Fruit fly (Drosophila melanogaster) whole organism, pupa: ENCODE results near the gene fipi.

Experiments
- CG10348 ChIP-seq: fragments of 200-800 bp; sonication (Bioruptor generic); IDR thresholded peaks from 2 replicates; pipeline ENCODE4 v1.3.6; 2022; ENCODE audit warnings: missing biosample characterization, missing genetic modification characterization
- CG12605 ChIP-seq: fragments of 200-800 bp; sonication (Bioruptor generic); IDR thresholded peaks from 2 replicates; pipeline ENCODE4 v1.3.6; 2022; ENCODE audit warnings: missing biosample characterization, missing genetic modification characterization
- CG13204 ChIP-seq: fragments of 200-800 bp; sonication (Bioruptor generic); optimal IDR thresholded peaks from 2 replicates; lab custom pipeline; 2018; ENCODE audit warnings: missing biosample characterization, mild to moderate bottlenecking, missing genetic modification characterization, moderate library complexity
- CG14655 ChIP-seq: fragments of 200-800 bp; sonication (Bioruptor generic); optimal IDR thresholded peaks from 3 replicates; lab custom pipeline; 2017; ENCODE audit warnings: mild to moderate bottlenecking, missing biosample characterization, missing genetic modification reagents, missing genetic modification characterization
- CG15710 ChIP-seq: fragments of 200-800 bp; sonication (Bioruptor generic); optimal IDR thresholded peaks from 2 replicates; lab custom pipeline; 2018; ENCODE audit warnings: missing biosample characterization, mild to moderate bottlenecking, missing genetic modification characterization, moderate library complexity
- CG17806 ChIP-seq: fragments of 200-800 bp; sonication (Bioruptor generic); optimal IDR thresholded peaks from 2 replicates; lab custom pipeline; 2018; ENCODE audit warnings: missing biosample characterization, mild to moderate bottlenecking, missing genetic modification characterization, moderate library complexity
- CG32121 ChIP-seq: fragments of 200-800 bp; sonication (Bioruptor generic); IDR thresholded peaks from 2 replicates; pipeline ENCODE4 v1.3.6; 2022; ENCODE audit warnings: missing biosample characterization, missing genetic modification characterization
- CG34367 ChIP-seq: fragments of 200-800 bp; sonication (Bioruptor generic); optimal IDR thresholded peaks from 2 replicates; lab custom pipeline; 2018; ENCODE audit warnings: missing biosample characterization, mild to moderate bottlenecking, missing genetic modification characterization
- CG4496 ChIP-seq: fragments of 200-800 bp; sonication (Bioruptor generic); IDR thresholded peaks from 3 replicates; pipeline ENCODE4 v1.3.6; 2022; ENCODE audit warnings: missing biosample characterization, missing genetic modification characterization
- CG8159 ChIP-seq: fragments of 200-800 bp; sonication (Bioruptor generic); optimal IDR thresholded peaks from 3 replicates; lab custom pipeline; 2018; ENCODE audit warnings: missing biosample characterization, mild to moderate bottlenecking, missing genetic modification characterization, moderate library complexity
- CG8301 ChIP-seq: fragments of 200-800 bp; sonication (Bioruptor generic); optimal IDR thresholded peaks from 2 replicates; lab custom pipeline; 2018; ENCODE audit warnings: missing biosample characterization, mild to moderate bottlenecking, missing genetic modification characterization
- CG9948 ChIP-seq: fragments of 200-800 bp; sonication (Bioruptor generic); optimal IDR thresholded peaks from 2 replicates; lab custom pipeline; 2018; ENCODE audit warnings: missing biosample characterization, mild to moderate bottlenecking, missing genetic modification characterization, moderate library complexity
- D1 ChIP-seq: fragments of 200-800 bp; sonication (Bioruptor generic); optimal IDR thresholded peaks from 2 replicates; lab custom pipeline; 2018; ENCODE audit warnings: missing biosample characterization, mild to moderate bottlenecking, missing genetic modification characterization, moderate library complexity
- EcR ChIP-seq: fragments of 200-800 bp; sonication (Bioruptor generic); optimal IDR thresholded peaks from 3 replicates; lab custom pipeline; 2019; ENCODE audit warnings: missing biosample characterization, missing genetic modification characterization, mild to moderate bottlenecking, moderate library complexity, missing genetic modification reagents
- Ets98B ChIP-seq: fragments of 200-800 bp; sonication (Bioruptor generic); IDR thresholded peaks from 2 replicates; pipeline ENCODE4 v1.3.6; 2022; ENCODE audit warnings: missing biosample characterization, missing genetic modification characterization
- Pif1A ChIP-seq: fragments of 200-800 bp; sonication (Bioruptor generic); optimal IDR thresholded peaks from 3 replicates; lab custom pipeline; 2016; ENCODE audit warnings: missing biosample characterization, missing genetic modification characterization
- Pif1B ChIP-seq: fragments of 200-800 bp; sonication (Bioruptor generic); optimal IDR thresholded peaks from 3 replicates; lab custom pipeline; 2016; ENCODE audit warnings: missing biosample characterization, missing genetic modification characterization
- Snoo ChIP-seq: fragments of 200-800 bp; sonication (Bioruptor generic); optimal IDR thresholded peaks from 3 replicates; lab custom pipeline; 2017; ENCODE audit warnings: missing biosample characterization, mild to moderate bottlenecking, missing genetic modification characterization, inconsistent platforms
- fd96Ca ChIP-seq: fragments of 200-800 bp; sonication (Bioruptor generic); IDR thresholded peaks from 3 replicates; pipeline ENCODE4 v1.3.6; 2022; ENCODE audit warnings: missing biosample characterization, missing genetic modification characterization
- gl ChIP-seq: fragments of 200-800 bp; sonication (Bioruptor generic); optimal IDR thresholded peaks from 2 replicates; lab custom pipeline; 2018; ENCODE audit warnings: missing biosample characterization, mild to moderate bottlenecking, missing genetic modification characterization
- rn ChIP-seq: fragments of 200-800 bp; sonication (Bioruptor generic); IDR thresholded peaks from 2 replicates; pipeline ENCODE4 v1.3.6; 2022; ENCODE audit warnings: missing biosample characterization, missing genetic modification characterization

Gene fipi

dm6 chr2L:4820448-4821318 is 26.8 kb upstream of the fipi start:
- no peak for TF ChIP-seq CG32121 (GFP tag; lab: Robert Waterston, UW)
- peak; percentile 54 for TF ChIP-seq CG8301 (tag; lab: Kevin White, UChicago)
- peak; percentile 78 for TF ChIP-seq CG34367
- peak; percentile 74 for TF ChIP-seq Snoo
- no peak for TF ChIP-seq D1
- peak; percentile 80 for TF ChIP-seq CG14655 (GFP tag; lab: Kevin White, UChicago)
- peak; percentile 47 for TF ChIP-seq CG13204 (GFP tag; lab: Kevin White, UChicago)
- no peak for TF ChIP-seq CG10348 (GFP tag; lab: Robert Waterston, UW)
- TF ChIP-seq fd96Ca (GFP tag; lab: Robert Waterston, UW) = peak; percentile 40; the same call in 1 of the 3 replicates
- peak; percentile 77 for TF ChIP-seq CG9948 (tag; lab: Kevin White, UChicago)
- TF ChIP-seq Pif1A (GFP tag; lab: Kevin White, UChicago) = peak; percentile 70
- TF ChIP-seq Pif1B (GFP tag; lab: Kevin White, UChicago) = peak; percentile 72
- no peak; the same call in 1 of the 2 replicates for TF ChIP-seq CG12605 (GFP tag; lab: Robert Waterston, UW)
- peak; percentile 42; the same call in 2 of the 3 replicates for TF ChIP-seq CG4496 (GFP tag; lab: Robert Waterston, UW)
- peak; percentile 80 for TF ChIP-seq CG15710 (tag; lab: Kevin White, UChicago)
- 0 out of 2 replicates have a peak, but pooled peaks have one; percentile 12 for TF ChIP-seq rn
- TF ChIP-seq gl (tag; lab: Kevin White, UChicago) = peak; percentile 54
- TF ChIP-seq EcR (GFP tag; lab: Kevin White, UChicago) = no peak
- no peak for TF ChIP-seq CG8159
- TF ChIP-seq CG17806 (tag; lab: Kevin White, UChicago) = peak; percentile 73
- TF ChIP-seq Ets98B (GFP tag; lab: Robert Waterston, UW) = no peak

dm6 chr2L:4819995-4820394 is 26.2 kb upstream of the fipi start:
- TF ChIP-seq CG32121 (GFP tag; lab: Robert Waterston, UW) (no peak), CG4496 (GFP tag; lab: Robert Waterston, UW) (peak; percentile 73), fd96Ca (GFP tag; lab: Robert Waterston, UW) (peak; percentile 53; the same call in 1 of the 3 replicates), CG9948 (tag; lab: Kevin White, UChicago) (peak; percentile 4), Ets98B (GFP tag; lab: Robert Waterston, UW) (peak; percentile 10; the same call in 1 of the 2 replicates), CG8301 (tag; lab: Kevin White, UChicago) (no peak), CG17806 (tag; lab: Kevin White, UChicago) (peak; percentile 1)

- TF ChIP-seq fd96Ca (GFP tag; lab: Robert Waterston, UW) (no peak), D1 (no peak), Pif1A (GFP tag; lab: Kevin White, UChicago) (no peak), Pif1B (GFP tag; lab: Kevin White, UChicago) (no peak), CG14655 (GFP tag; lab: Kevin White, UChicago) (no peak), CG8301 (tag; lab: Kevin White, UChicago) (no peak), CG15710 (tag; lab: Kevin White, UChicago) (no peak), CG9948 (tag; lab: Kevin White, UChicago) (no peak), gl (tag; lab: Kevin White, UChicago) (no peak)
These were observed 24.2 kb upstream of the fipi start, which contains the start of gene CG3225 for dm6 chr2L:4818056-4818455. Gene CG3225, minus strand, starts transcription at chr2L:4818245.

- TF ChIP-seq fd96Ca (GFP tag; lab: Robert Waterston, UW) = 0 out of 3 replicates have a peak, but pooled peaks have one; percentile 9
- TF ChIP-seq D1 = no peak
These were observed 19.1 kb upstream of the fipi start for dm6 chr2L:4813023-4813339.

dm6 chr2L:4812261-4813022 is 18.6 kb upstream of the fipi start, which contains the start of gene CG15629:
Gene CG15629, plus strand, starts transcription at chr2L:4813009.
- no peak for TF ChIP-seq CG12605 (GFP tag; lab: Robert Waterston, UW)
- no peak for TF ChIP-seq CG4496 (GFP tag; lab: Robert Waterston, UW)
- TF ChIP-seq CG17806 (tag; lab: Kevin White, UChicago) = no peak
- no peak for TF ChIP-seq CG13204 (GFP tag; lab: Kevin White, UChicago)
- TF ChIP-seq EcR (GFP tag; lab: Kevin White, UChicago) = no peak
- no peak for TF ChIP-seq D1
- TF ChIP-seq CG32121 (GFP tag; lab: Robert Waterston, UW) = no peak
- no peak for TF ChIP-seq Snoo
- TF ChIP-seq CG10348 (GFP tag; lab: Robert Waterston, UW) = no peak
- no peak for TF ChIP-seq Pif1A (GFP tag; lab: Kevin White, UChicago)
- no peak for TF ChIP-seq fd96Ca (GFP tag; lab: Robert Waterston, UW)
- TF ChIP-seq CG34367 = no peak
- no peak for TF ChIP-seq CG14655 (GFP tag; lab: Kevin White, UChicago)
- TF ChIP-seq, all 21 proteins: peak for 0
